Worm (Caenorhabditis elegans) whole organism, L3 larva: ENCODE measurements around the gene K09C6.7.
A peak's percentile ranks its signal among the peaks of the same experiment; 100 is the strongest.

Experiments used
- ZK546.5 ChIP-seq: sonication (generic microtip); optimal IDR thresholded peaks from 2 replicates; lab custom pipeline; 2017; ENCODE audit warnings: missing biosample characterization, missing genetic modification characterization
- ceh-16 ChIP-seq: sonication (generic microtip); optimal IDR thresholded peaks from 2 replicates; lab custom pipeline; 2017; ENCODE audit warnings: missing biosample characterization, missing genetic modification characterization
- daf-12 ChIP-seq: fragments of 150-350 bp; optimal IDR thresholded peaks from 2 replicates; lab custom pipeline; 2014; ENCODE audit warnings: missing biosample characterization, missing genetic modification reagents, missing genetic modification characterization
- egl-27 ChIP-seq: sonication (generic microtip); optimal IDR thresholded peaks from 4 replicates; lab custom pipeline; 2017; ENCODE audit warnings: missing biosample characterization, missing genetic modification reagents, missing genetic modification characterization
- elt-1 ChIP-seq: fragments of 150-350 bp; optimal IDR thresholded peaks from 2 replicates; lab custom pipeline; 2014; ENCODE audit warnings: missing biosample characterization, missing genetic modification characterization
- fkh-2 ChIP-seq: fragments of 150-350 bp; optimal IDR thresholded peaks from 2 replicates; lab custom pipeline; 2014; ENCODE audit warnings: missing biosample characterization, missing genetic modification reagents, missing genetic modification characterization
- hmg-11 ChIP-seq: sonication (generic microtip); optimal IDR thresholded peaks from 2 replicates; lab custom pipeline; 2016; ENCODE audit warnings: missing genetic modification characterization, missing compliant biosample characterization
- lin-15B ChIP-seq: fragments of 150-350 bp; optimal IDR thresholded peaks from 2 replicates; lab custom pipeline; 2014; ENCODE audit warnings: missing biosample characterization, missing genetic modification characterization
- lsy-12 ChIP-seq: sonication (generic microtip); optimal IDR thresholded peaks from 2 replicates; lab custom pipeline; 2016; ENCODE audit warnings: mild to moderate bottlenecking, missing genetic modification characterization, missing compliant biosample characterization
- mdl-1 ChIP-seq: fragments of 150-350 bp; optimal IDR thresholded peaks from 2 replicates; lab custom pipeline; 2014; ENCODE audit warnings: missing biosample characterization, missing genetic modification characterization
- mml-1 ChIP-seq: fragments of 150-350 bp; sonication (generic microtip); optimal IDR thresholded peaks from 3 replicates; lab custom pipeline; 2014; ENCODE audit warnings: missing biosample characterization, missing genetic modification characterization
- nfya-1 ChIP-seq: sonication (generic microtip); optimal IDR thresholded peaks from 2 replicates; lab custom pipeline; 2017; ENCODE audit warnings: missing genetic modification characterization, mild to moderate bottlenecking, missing compliant biosample characterization, antibody characterized with exemption, moderate library complexity; ENCODE audit not compliant: insufficient read depth
- nhr-23 ChIP-seq: fragments of 150-350 bp; optimal IDR thresholded peaks from 2 replicates; lab custom pipeline; 2014; ENCODE audit warnings: missing biosample characterization, missing genetic modification reagents, missing genetic modification characterization
- nhr-25 ChIP-seq: sonication (generic microtip); optimal IDR thresholded peaks from 2 replicates; lab custom pipeline; 2017; ENCODE audit warnings: missing biosample characterization, missing genetic modification characterization
- nhr-43 ChIP-seq: sonication (generic microtip); optimal IDR thresholded peaks from 2 replicates; lab custom pipeline; 2016; ENCODE audit warnings: mild to moderate bottlenecking, missing genetic modification characterization, missing compliant biosample characterization; ENCODE audit not compliant: poor library complexity, severe bottlenecking
- nhr-77 ChIP-seq: fragments of 150-350 bp; optimal IDR thresholded peaks from 2 replicates; lab custom pipeline; 2014; ENCODE audit warnings: missing biosample characterization, missing genetic modification characterization
- pqm-1 ChIP-seq: fragments of 150-350 bp; optimal IDR thresholded peaks from 2 replicates; lab custom pipeline; 2017; ENCODE audit warnings: missing biosample characterization, missing genetic modification characterization, inconsistent platforms
- skn-1 ChIP-seq: fragments of 150-350 bp; optimal IDR thresholded peaks from 2 replicates; lab custom pipeline; 2014; ENCODE audit warnings: missing biosample characterization, missing genetic modification characterization
- unc-39 ChIP-seq: sonication (generic microtip); optimal IDR thresholded peaks from 4 replicates; lab custom pipeline; 2017; ENCODE audit warnings: missing biosample characterization, missing genetic modification characterization
- zag-1 ChIP-seq: fragments of 150-350 bp; optimal IDR thresholded peaks from 2 replicates; lab custom pipeline; 2014; ENCODE audit warnings: missing biosample characterization, missing genetic modification characterization

Gene K09C6.7

ce11 chrV:800271-800670, 38.6 kb downstream of the K09C6.7 start:
- TF ChIP-seq mdl-1, result no peak
- TF ChIP-seq elt-1 (tag; lab: Kevin White, UChicago), result peak; percentile 52
- no peak for TF ChIP-seq hmg-11 (tag; lab: Kevin White, UChicago)
- no peak for TF ChIP-seq fkh-2 (tag; lab: Kevin White, UChicago)
- no peak for TF ChIP-seq mml-1 (tag; lab: Kevin White, UChicago)
- no peak for TF ChIP-seq lsy-12 (tag; lab: Kevin White, UChicago)

ce11 chrV:797241-797640, 41.6 kb downstream of the K09C6.7 start:
- TF ChIP-seq nhr-77 (tag; lab: Kevin White, UChicago) (no peak), nhr-23 (tag; lab: Kevin White, UChicago) (no peak), pqm-1 (no peak), nhr-25 (no peak), nfya-1 (tag; lab: Kevin White, UChicago) (no peak), ceh-16 (tag; lab: Kevin White, UChicago) (no peak), mml-1 (tag; lab: Kevin White, UChicago) (no peak), nhr-43 (tag; lab: Kevin White, UChicago) (no peak), ZK546.5 (tag; lab: Kevin White, UChicago) (no peak), egl-27 (no peak), lsy-12 (tag; lab: Kevin White, UChicago) (no peak), unc-39 (tag; lab: Kevin White, UChicago) (no peak), zag-1 (tag; lab: Kevin White, UChicago) (no peak)
- TF ChIP-seq, all 47 proteins: peak for 0

ce11 chrV:794092-794491, 44.8 kb downstream of the K09C6.7 start:
- TF ChIP-seq daf-12 (no peak), skn-1 (tag; lab: Kevin White, UChicago) (no peak), lin-15B (tag; lab: Kevin White, UChicago) (no peak), pqm-1 (no peak), lsy-12 (tag; lab: Kevin White, UChicago) (no peak)
